Worm (Caenorhabditis elegans): ENCODE measurements around the gene C50D2.7.

Gene C50D2.7

ce11 chrII:91419-91818, 3.7 kb downstream of the C50D2.7 start, which contains the start of gene mcat-1:
TSS of gene mcat-1 (minus strand) at chrII:91519.
- TF ChIP-seq unc-39 (tag; optimal IDR thresholded peaks at IDR 0.05) (no peak), unc-62 (GFP tag; optimal IDR thresholded peaks at IDR 0.05) (no peak), daf-12 (tag; optimal IDR thresholded peaks at IDR 0.05) (no peak), ztf-4 (tag; optimal IDR thresholded peaks at IDR 0.05) (no peak), eor-1 (tag; optimal IDR thresholded peaks at IDR 0.05) (no peak), sea-2 (GFP tag; optimal IDR thresholded peaks at IDR 0.05) (no peak), nfya-1 (tag; optimal IDR thresholded peaks at IDR 0.05; ENCODE audit: insufficient read depth) (no peak), egl-5 (tag; optimal IDR thresholded peaks at IDR 0.05) (no peak), nhr-28 (tag; optimal IDR thresholded peaks at IDR 0.05) (no peak), elt-2 (tag; optimal IDR thresholded peaks at IDR 0.05) (no peak), nhr-77 (tag; optimal IDR thresholded peaks at IDR 0.05) (no peak), R02D3.7 (tag; optimal IDR thresholded peaks at IDR 0.05) (no peak), tbx-2 (tag; optimal IDR thresholded peaks at IDR 0.05) (no peak), zag-1 (tag; optimal IDR thresholded peaks at IDR 0.05) (no peak), nhr-12 (tag; optimal IDR thresholded peaks at IDR 0.05) (no peak), mdl-1 (tag; optimal IDR thresholded peaks at IDR 0.05) (no peak), egl-27 (tag; optimal IDR thresholded peaks at IDR 0.05) (no peak), ZK546.5 (tag; optimal IDR thresholded peaks at IDR 0.05) (no peak)

- TF ChIP-seq tbx-2 (tag; optimal IDR thresholded peaks at IDR 0.05) (no peak), ceh-28 (tag; optimal IDR thresholded peaks at IDR 0.05) (no peak), fos-1 (tag; optimal IDR thresholded peaks at IDR 0.05) (no peak), elt-2 (tag; optimal IDR thresholded peaks at IDR 0.05) (no peak), lin-39 (tag; optimal IDR thresholded peaks at IDR 0.05) (no peak), nhr-25 (tag; optimal IDR thresholded peaks at IDR 0.05) (no peak), nhr-76 (tag; optimal IDR thresholded peaks at IDR 0.05) (no peak), unc-62 (GFP tag; optimal IDR thresholded peaks at IDR 0.05) (no peak), ama-1 (optimal IDR thresholded peaks at IDR 0.05) (no peak), nhr-43 (tag; optimal IDR thresholded peaks at IDR 0.05; ENCODE audit: poor library complexity, severe bottlenecking) (no peak), nhr-28 (tag; optimal IDR thresholded peaks at IDR 0.05) (no peak), jun-1 (tag; optimal IDR thresholded peaks at IDR 0.05) (no peak), ztf-4 (tag; optimal IDR thresholded peaks at IDR 0.05) (no peak), elt-3 (tag; optimal IDR thresholded peaks at IDR 0.05) (no peak), aly-2 (tag; optimal IDR thresholded peaks at IDR 0.05) (no peak), zag-1 (tag; optimal IDR thresholded peaks at IDR 0.05) (no peak)
These were observed 7.1 kb downstream of the C50D2.7 start for ce11 chrII:87937-88336.

- no peak for TF ChIP-seq egl-5 (tag; optimal IDR thresholded peaks at IDR 0.05)
- TF ChIP-seq fkh-2 (tag; optimal IDR thresholded peaks at IDR 0.05) = no peak
- TF ChIP-seq snpc-4 (tag; optimal IDR thresholded peaks at IDR 0.05) = no peak
- no peak for TF ChIP-seq lin-39 (tag; optimal IDR thresholded peaks at IDR 0.05)
- TF ChIP-seq jun-1 (tag; optimal IDR thresholded peaks at IDR 0.05) = no peak
- TF ChIP-seq ZK546.5 (tag; optimal IDR thresholded peaks at IDR 0.05) = no peak
- no peak for TF ChIP-seq nhr-25 (tag; optimal IDR thresholded peaks at IDR 0.05)
- no peak for TF ChIP-seq ceh-82 (tag; optimal IDR thresholded peaks at IDR 0.05)
- no peak for TF ChIP-seq nhr-12 (tag; optimal IDR thresholded peaks at IDR 0.05)
- TF ChIP-seq lin-15B (tag; optimal IDR thresholded peaks at IDR 0.05) = no peak
- TF ChIP-seq ceh-28 (tag; optimal IDR thresholded peaks at IDR 0.05) = no peak
- TF ChIP-seq daf-12 (tag; optimal IDR thresholded peaks at IDR 0.05) = no peak
- TF ChIP-seq nhr-76 (tag; optimal IDR thresholded peaks at IDR 0.05) = no peak
- TF ChIP-seq hmg-11 (tag; optimal IDR thresholded peaks at IDR 0.05) = no peak
- TF ChIP-seq elt-3 (tag; optimal IDR thresholded peaks at IDR 0.05) = no peak
- no peak for TF ChIP-seq ztf-11 (tag; optimal IDR thresholded peaks at IDR 0.05)
These were observed 8.3 kb downstream of the C50D2.7 start for ce11 chrII:86794-87193.

ce11 chrII:84134-84533, 10.9 kb downstream of the C50D2.7 start, which contains the start of gene C50D2.6:
TSS of gene C50D2.6 (plus strand) at chrII:84434.
- TF ChIP-seq nhr-77 (tag; optimal IDR thresholded peaks at IDR 0.05) = no peak
- no peak for TF ChIP-seq R02D3.7 (tag; optimal IDR thresholded peaks at IDR 0.05)
- TF ChIP-seq nhr-76 (tag; optimal IDR thresholded peaks at IDR 0.05) = no peak
- TF ChIP-seq pqm-1 (tag; optimal IDR thresholded peaks at IDR 0.05) = no peak
- no peak for TF ChIP-seq unc-39 (tag; optimal IDR thresholded peaks at IDR 0.05)
- TF ChIP-seq elt-3 (tag; optimal IDR thresholded peaks at IDR 0.05) = no peak
- no peak for TF ChIP-seq aly-2 (tag; optimal IDR thresholded peaks at IDR 0.05)
- no peak for TF ChIP-seq ztf-4 (tag; optimal IDR thresholded peaks at IDR 0.05)
- no peak for TF ChIP-seq pha-4 (tag; optimal IDR thresholded peaks at IDR 0.05)
- TF ChIP-seq mml-1 (tag; optimal IDR thresholded peaks at IDR 0.05) = no peak
- TF ChIP-seq elt-1 (tag; optimal IDR thresholded peaks at IDR 0.05) = no peak
- TF ChIP-seq nhr-11 (tag; optimal IDR thresholded peaks at IDR 0.05) = no peak
- TF ChIP-seq lin-15B (tag; optimal IDR thresholded peaks at IDR 0.05) = no peak

Data from whole organism, L3 larva.